Fruit fly (Drosophila melanogaster) whole organism, embryonic: ENCODE data around the gene Pka-C1.

Source experiments
- C15 ChIP-seq: fragments of 200-800 bp; sonication (Bioruptor generic); IDR thresholded peaks from 3 replicates; pipeline ENCODE4 v1.3.6; 2022; ENCODE audit warnings: missing biosample characterization, missing genetic modification characterization
- CG10274 ChIP-seq: fragments of 200-800 bp; sonication (Bioruptor generic); optimal IDR thresholded peaks from 3 replicates; lab custom pipeline; 2017; ENCODE audit warnings: missing biosample characterization, mild to moderate bottlenecking, missing genetic modification characterization
- CG10462 ChIP-seq: fragments of 200-800 bp; sonication (Bioruptor generic); optimal IDR thresholded peaks from 2 replicates; lab custom pipeline; 2016; ENCODE audit warnings: missing biosample characterization, missing genetic modification characterization
- CG11504 ChIP-seq: fragments of 200-800 bp; sonication (Bioruptor generic); optimal IDR thresholded peaks from 3 replicates; lab custom pipeline; 2019; ENCODE audit warnings: missing biosample characterization, mild to moderate bottlenecking, missing genetic modification characterization, moderate library complexity
- CG12219 ChIP-seq: fragments of 200-800 bp; sonication (Bioruptor generic); optimal IDR thresholded peaks from 3 replicates; lab custom pipeline; 2018; ENCODE audit warnings: missing biosample characterization, mild to moderate bottlenecking, missing genetic modification characterization
- CG14965 ChIP-seq: fragments of 200-800 bp; sonication (Bioruptor generic); optimal IDR thresholded peaks from 2 replicates; lab custom pipeline; 2016; ENCODE audit warnings: missing biosample characterization, missing genetic modification characterization, borderline replicate concordance
- CG15269 ChIP-seq: fragments of 200-800 bp; sonication (Bioruptor generic); optimal IDR thresholded peaks from 2 replicates; lab custom pipeline; 2018; ENCODE audit warnings: missing biosample characterization, mild to moderate bottlenecking, missing genetic modification characterization, moderate library complexity
- CG15696 ChIP-seq: fragments of 200-800 bp; sonication (Bioruptor generic); optimal IDR thresholded peaks from 2 replicates; lab custom pipeline; 2019; ENCODE audit warnings: missing biosample characterization, mild to moderate bottlenecking, missing genetic modification characterization, moderate library complexity
- CG17612 ChIP-seq: fragments of 200-800 bp; sonication (Bioruptor generic); IDR thresholded peaks from 2 replicates; pipeline ENCODE4 v1.3.6; 2022; ENCODE audit warnings: missing biosample characterization, missing genetic modification characterization
- CG17802 ChIP-seq: fragments of 200-800 bp; sonication (Bioruptor generic); optimal IDR thresholded peaks from 2 replicates; lab custom pipeline; 2018; ENCODE audit warnings: missing biosample characterization, mild to moderate bottlenecking, missing genetic modification characterization, moderate library complexity
- CG17829 ChIP-seq: fragments of 200-800 bp; optimal IDR thresholded peaks from 2 replicates; lab custom pipeline; 2019; ENCODE audit warnings: missing biosample characterization, mild to moderate bottlenecking, missing genetic modification characterization, moderate library complexity
- CG2199 ChIP-seq: fragments of 200-800 bp; sonication (Bioruptor generic); IDR thresholded peaks from 3 replicates; pipeline ENCODE4 v1.3.6; 2022; ENCODE audit warnings: missing biosample characterization, missing genetic modification characterization
- CG3163 ChIP-seq: fragments of 200-800 bp; sonication (Bioruptor generic); optimal IDR thresholded peaks from 3 replicates; lab custom pipeline; 2016; ENCODE audit warnings: missing biosample characterization, missing genetic modification characterization
- CG34422 ChIP-seq: fragments of 200-800 bp; sonication (Bioruptor generic); IDR thresholded peaks from 3 replicates; pipeline ENCODE4 v1.3.6; 2022; ENCODE audit warnings: missing biosample characterization, missing genetic modification characterization
- CG4360 ChIP-seq: fragments of 200-800 bp; sonication (Bioruptor generic); IDR thresholded peaks from 2 replicates; pipeline ENCODE4 v1.3.6; 2022; ENCODE audit warnings: missing biosample characterization, missing genetic modification characterization
- CG4424 ChIP-seq: fragments of 200-800 bp; sonication (Bioruptor generic); optimal IDR thresholded peaks from 3 replicates; lab custom pipeline; 2016; ENCODE audit warnings: missing biosample characterization, missing genetic modification characterization
- CG4617 ChIP-seq: fragments of 200-800 bp; sonication (Bioruptor generic); optimal IDR thresholded peaks from 3 replicates; lab custom pipeline; 2016; ENCODE audit warnings: missing biosample characterization, missing genetic modification characterization, borderline replicate concordance
- CG4707 ChIP-seq: fragments of 200-800 bp; sonication (Bioruptor generic); optimal IDR thresholded peaks from 2 replicates; lab custom pipeline; 2018; ENCODE audit warnings: missing biosample characterization, mild to moderate bottlenecking, missing genetic modification characterization, moderate library complexity
- CG6272 ChIP-seq: fragments of 200-800 bp; sonication (Bioruptor generic); IDR thresholded peaks from 2 replicates; pipeline ENCODE4 v1.3.6; 2022; ENCODE audit warnings: missing biosample characterization, missing genetic modification characterization
- CG7839 ChIP-seq: fragments of 200-800 bp; sonication (Bioruptor generic); optimal IDR thresholded peaks from 3 replicates; lab custom pipeline; 2018; ENCODE audit warnings: missing biosample characterization, mild to moderate bottlenecking, missing genetic modification characterization, moderate library complexity
- CoRest ChIP-seq: fragments of 200-800 bp; sonication (Bioruptor generic); optimal IDR thresholded peaks from 3 replicates; lab custom pipeline; 2018; ENCODE audit warnings: missing biosample characterization, mild to moderate bottlenecking, missing genetic modification characterization, moderate library complexity
- Dek ChIP-seq: fragments of 200-800 bp; sonication (Bioruptor generic); optimal IDR thresholded peaks from 3 replicates; lab custom pipeline; 2019; ENCODE audit warnings: missing biosample characterization, mild to moderate bottlenecking, missing genetic modification characterization, moderate library complexity
- Dref ChIP-seq: fragments of 200-800 bp; sonication (Bioruptor generic); IDR thresholded peaks from 2 replicates; pipeline ENCODE4 v1.3.6; 2022; ENCODE audit warnings: missing biosample characterization, missing genetic modification characterization
- E2f1 ChIP-seq: fragments of 200-800 bp; sonication (Bioruptor generic); IDR thresholded peaks from 2 replicates; pipeline ENCODE4 v1.3.6; 2022; ENCODE audit warnings: missing biosample characterization, missing genetic modification characterization
- E2f2 ChIP-seq: fragments of 200-800 bp; sonication (Bioruptor generic); IDR thresholded peaks from 2 replicates; pipeline ENCODE4 v1.3.6; 2022; ENCODE audit warnings: missing biosample characterization, missing genetic modification characterization
- Fer2 ChIP-seq: fragments of 200-800 bp; sonication (Bioruptor generic); optimal IDR thresholded peaks from 2 replicates; lab custom pipeline; 2018; ENCODE audit warnings: missing biosample characterization, mild to moderate bottlenecking, missing genetic modification characterization, moderate library complexity
- GATAe ChIP-seq: fragments of 200-800 bp; sonication (Bioruptor generic); conservative IDR thresholded peaks from 2 replicates; pipeline ENCODE4 v1.3.6; 2022; ENCODE audit warnings: missing biosample characterization, missing genetic modification characterization
- HLHmδ ChIP-seq: fragments of 200-800 bp; sonication (Bioruptor generic); optimal IDR thresholded peaks from 2 replicates; lab custom pipeline; 2018; ENCODE audit warnings: missing biosample characterization, mild to moderate bottlenecking, missing genetic modification characterization, moderate library complexity
- Hand ChIP-seq: fragments of 200-800 bp; sonication (Bioruptor generic); optimal IDR thresholded peaks from 2 replicates; lab custom pipeline; 2017; ENCODE audit warnings: mild to moderate bottlenecking, missing biosample characterization, missing genetic modification reagents, missing genetic modification characterization
- Mad ChIP-seq: fragments of 200-800 bp; sonication (Bioruptor generic); optimal IDR thresholded peaks from 2 replicates; lab custom pipeline; 2016; ENCODE audit warnings: missing biosample characterization, missing genetic modification characterization
- NC2α ChIP-seq: fragments of 200-800 bp; sonication (Bioruptor generic); optimal IDR thresholded peaks from 2 replicates; lab custom pipeline; 2016; ENCODE audit warnings: missing biosample characterization, missing genetic modification characterization
- Nf-YA ChIP-seq: fragments of 200-800 bp; sonication (Bioruptor generic); IDR thresholded peaks from 2 replicates; pipeline ENCODE4 v1.3.6; 2022; ENCODE audit warnings: missing biosample characterization, missing genetic modification characterization
- Nf-YC ChIP-seq: fragments of 200-800 bp; optimal IDR thresholded peaks from 3 replicates; lab custom pipeline; 2019; ENCODE audit warnings: missing biosample characterization, mild to moderate bottlenecking, missing genetic modification characterization, moderate library complexity
- Poxn ChIP-seq: fragments of 200-800 bp; sonication (Bioruptor generic); IDR thresholded peaks from 2 replicates; pipeline ENCODE4 v1.3.6; 2022; ENCODE audit warnings: missing biosample characterization, missing genetic modification characterization
- Taf1 ChIP-seq: fragments of 200-800 bp; sonication (Bioruptor generic); IDR thresholded peaks from 2 replicates; pipeline ENCODE4 v1.3.6; 2022; ENCODE audit warnings: missing biosample characterization, missing genetic modification characterization
- bbx ChIP-seq: fragments of 200-800 bp; sonication (Bioruptor generic); IDR thresholded peaks from 2 replicates; pipeline ENCODE4 v1.3.6; 2022; ENCODE audit warnings: missing biosample characterization, missing genetic modification characterization; ENCODE audit not compliant: partially characterized antibody
- bowl ChIP-seq: fragments of 200-800 bp; sonication (Bioruptor generic); IDR thresholded peaks from 2 replicates; pipeline ENCODE4 v1.3.6; 2022; ENCODE audit warnings: missing biosample characterization, missing genetic modification characterization
- btn ChIP-seq: fragments of 200-800 bp; sonication (Bioruptor generic); optimal IDR thresholded peaks from 2 replicates; lab custom pipeline; 2016; ENCODE audit warnings: missing biosample characterization, missing genetic modification characterization
- cad ChIP-seq: fragments of >200 bp; optimal IDR thresholded peaks from 2 replicates; lab custom pipeline; 2017; ENCODE audit warnings: missing biosample characterization, missing genetic modification characterization
- caup ChIP-seq: fragments of 200-800 bp; sonication (Bioruptor generic); optimal IDR thresholded peaks from 3 replicates; lab custom pipeline; 2017; ENCODE audit warnings: missing biosample characterization, mild to moderate bottlenecking, missing genetic modification characterization, moderate library complexity; ENCODE audit not compliant: severe bottlenecking
- chn ChIP-seq: fragments of 200-800 bp; sonication (Bioruptor generic); optimal IDR thresholded peaks from 2 replicates; lab custom pipeline; 2016; ENCODE audit warnings: missing biosample characterization, missing genetic modification characterization
- dm ChIP-seq: fragments of 200-800 bp; sonication (Bioruptor generic); optimal IDR thresholded peaks from 3 replicates; lab custom pipeline; 2016; ENCODE audit warnings: missing biosample characterization, missing genetic modification characterization
- fu2 ChIP-seq: fragments of 200-800 bp; sonication (Bioruptor generic); optimal IDR thresholded peaks from 2 replicates; lab custom pipeline; 2016; ENCODE audit warnings: missing biosample characterization, missing genetic modification characterization
- ham ChIP-seq: fragments of 200-800 bp; sonication (Bioruptor generic); IDR thresholded peaks from 2 replicates; pipeline ENCODE4 v1.3.6; 2022; ENCODE audit warnings: missing biosample characterization, missing genetic modification characterization
- hkb ChIP-seq, 2 experiments: fragments of 200-800 bp in 1 of 2; fragments of >200 bp in 1 of 2; sonication (Bioruptor generic) in 1 of 2; IDR thresholded peaks in 1 of 2; optimal IDR thresholded peaks in 1 of 2; 2 replicates each; pipeline versions ENCODE4 v1.3.6 to Lab custom; 2017 to 2022; ENCODE audit warnings: missing biosample characterization in 1 of 2, missing genetic modification characterization in 1 of 2
- insv ChIP-seq, 2 experiments: fragments of 200-800 bp; sonication (Bioruptor generic); optimal IDR thresholded peaks; 3 replicates each; lab custom pipeline; 2016 to 2018; ENCODE audit warnings: missing biosample characterization in 2 of 2, missing genetic modification characterization in 2 of 2
- lmd ChIP-seq: fragments of 200-800 bp; sonication (Bioruptor generic); IDR thresholded peaks from 2 replicates; pipeline ENCODE4 v1.3.6; 2022; ENCODE audit warnings: missing biosample characterization, missing genetic modification characterization
- mld ChIP-seq: fragments of 200-800 bp; sonication (Bioruptor generic); IDR thresholded peaks from 3 replicates; pipeline ENCODE4 v1.3.6; 2022; ENCODE audit warnings: missing biosample characterization, missing genetic modification characterization; ENCODE audit not compliant: partially characterized antibody
- nerfin-1 ChIP-seq: fragments of 200-800 bp; sonication (Bioruptor generic); optimal IDR thresholded peaks from 3 replicates; lab custom pipeline; 2019; ENCODE audit warnings: missing biosample characterization, mild to moderate bottlenecking, missing genetic modification characterization, moderate library complexity
- sisA ChIP-seq: fragments of 200-800 bp; sonication (Bioruptor generic); IDR thresholded peaks from 2 replicates; pipeline ENCODE4 v1.3.6; 2022; ENCODE audit warnings: missing biosample characterization, missing genetic modification characterization
- tgo ChIP-seq: fragments of 200-800 bp; sonication (Bioruptor generic); IDR thresholded peaks from 3 replicates; pipeline ENCODE4 v1.3.6; 2022; ENCODE audit warnings: missing biosample characterization, missing genetic modification characterization

Pka-C1 gene

DNA sequence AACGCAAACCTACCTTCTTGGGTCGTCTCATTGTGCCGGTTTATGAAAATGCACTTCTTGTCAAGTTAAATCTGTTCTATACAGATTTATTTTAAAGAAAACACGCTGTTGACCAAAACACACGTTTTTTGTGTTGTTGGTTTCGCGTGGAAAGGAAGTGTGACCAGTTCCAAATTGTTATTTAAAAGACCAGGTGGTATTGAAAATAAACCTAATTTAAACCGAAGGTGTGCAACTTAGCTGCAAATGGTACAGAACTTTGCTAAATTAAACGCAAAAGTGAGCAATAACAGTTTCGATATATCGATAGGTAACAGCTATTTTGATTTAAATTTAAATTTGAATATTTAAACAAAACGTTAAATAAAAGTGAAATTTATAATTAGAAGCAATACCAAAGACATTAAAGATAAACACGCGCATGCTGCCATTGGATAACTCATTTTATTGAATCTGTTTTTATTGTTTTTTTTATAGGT is 12.0 kb upstream of the Pka-C1 start, which contains the start of gene CG4364 (continued):
- TF ChIP-seq E2f1 (GFP tag; lab: Robert Waterston, UW) (no peak), chn (GFP tag; lab: Kevin White, UChicago) (no peak), fu2 (GFP tag; lab: Kevin White, UChicago) (no peak), Poxn (no peak), CG15269 (tag; lab: Kevin White, UChicago) (no peak), Fer2 (tag; lab: Kevin White, UChicago) (no peak), C15 (GFP tag; lab: Robert Waterston, UW) (no peak), Hand (GFP tag; lab: Kevin White, UChicago) (no peak), Nf-YC (peak; percentile 31), NC2α (no peak), Dref (GFP tag; lab: Robert Waterston, UW) (peak; percentile 94), CG2199 (no peak), cad (GFP tag; lab: Kevin White, UChicago) (no peak), sisA (GFP tag; lab: Robert Waterston, UW) (no peak), CG15696 (no peak), Mad (GFP tag; lab: Kevin White, UChicago) (no peak), caup (no peak), CG17829 (tag; lab: Kevin White, UChicago) (peak; percentile 61), tgo (GFP tag; lab: Robert Waterston, UW) (no peak), CG4707 (GFP tag; lab: Kevin White, UChicago) (no peak), CG10274 (GFP tag; lab: Kevin White, UChicago) (no peak), CG10462 (GFP tag; lab: Kevin White, UChicago) (no peak), lmd (GFP tag; lab: Robert Waterston, UW) (no peak), GATAe (no peak), ham (no peak), CG12219 (GFP tag; lab: Kevin White, UChicago) (no peak), insv (GFP tag; optimal IDR thresholded peaks at IDR 0.05; lab: Kevin White, UChicago) (no peak), CG3163 (GFP tag; lab: Kevin White, UChicago) (no peak), E2f2 (peak; percentile 79), CG4424 (no peak), dm (GFP tag; lab: Kevin White, UChicago) (peak; percentile 90), CG7839 (tag; lab: Kevin White, UChicago) (peak; percentile 3), bowl (no peak), hkb (optimal IDR thresholded peaks at IDR 0.05; lab: Kevin White, UChicago) (no peak), hkb (GFP tag; IDR thresholded peaks at IDR 0.05; lab: Robert Waterston, UW) (no peak), CG14965 (GFP tag; lab: Kevin White, UChicago) (no peak), CG4617 (GFP tag; lab: Kevin White, UChicago) (no peak), CG4360 (GFP tag; lab: Robert Waterston, UW) (peak; percentile 44; the same call in 1 of the 2 replicates), Nf-YA (GFP tag; lab: Robert Waterston, UW) (no peak), CG6272 (GFP tag; lab: Robert Waterston, UW) (no peak), nerfin-1 (no peak), CG11504 (tag; lab: Kevin White, UChicago) (no peak), bbx (peak; percentile 80), CG17612 (GFP tag; lab: Robert Waterston, UW) (no peak), CoRest (tag; lab: Kevin White, UChicago) (no peak), CG17802 (no peak), Dek (tag; lab: Kevin White, UChicago) (no peak), mld (no peak), CG34422 (GFP tag; lab: Robert Waterston, UW) (0 out of 3 replicates have a peak, but pooled peaks have one; percentile 68), Taf1 (GFP tag; lab: Robert Waterston, UW) (no peak), btn (no peak), HLHmδ (GFP tag; lab: Kevin White, UChicago) (no peak)
